Worm (Caenorhabditis elegans) whole organism, L4 larva: ENCODE data around the gene smc-4.

Source experiments
- F10B5.3 ChIP-seq: sonication (generic microtip); optimal IDR thresholded peaks from 2 replicates; lab custom pipeline; 2016; ENCODE audit warnings: mild to moderate bottlenecking, missing genetic modification characterization, missing compliant biosample characterization
- F37D6.2 ChIP-seq: sonication (generic microtip); optimal IDR thresholded peaks from 2 replicates; lab custom pipeline; 2016; ENCODE audit warnings: mild to moderate bottlenecking, missing genetic modification characterization, missing compliant biosample characterization
- F44E2.7 ChIP-seq: fragments of 200-800 bp; sonication (Bioruptor generic); IDR thresholded peaks from 2 replicates; pipeline ENCODE4 v2.1.2; 2022; ENCODE audit warnings: missing genetic modification characterization, missing compliant biosample characterization
- F49E8.2 ChIP-seq: sonication (generic microtip); optimal IDR thresholded peaks from 2 replicates; lab custom pipeline; 2016; ENCODE audit warnings: missing compliant biosample characterization, mild to moderate bottlenecking, missing genetic modification characterization, borderline replicate concordance
- R02D3.7 ChIP-seq: fragments of 150-350 bp; sonication (generic microtip); optimal IDR thresholded peaks from 3 replicates; lab custom pipeline; 2014; ENCODE audit warnings: missing biosample characterization, missing genetic modification characterization
- T26A8.4 ChIP-seq: fragments of 200-800 bp; sonication (Bioruptor generic); IDR thresholded peaks from 2 replicates; pipeline ENCODE4 v1.3.6; 2022; ENCODE audit warnings: missing genetic modification characterization, missing compliant biosample characterization
- Y5F2A.4 ChIP-seq: fragments of 200-800 bp; sonication (Bioruptor generic); optimal IDR thresholded peaks from 2 replicates; lab custom pipeline; 2018; ENCODE audit warnings: mild to moderate bottlenecking, missing genetic modification characterization, missing compliant biosample characterization
- aha-1 ChIP-seq: fragments of 150-350 bp; peaks from one replicate; lab custom pipeline; 2014; ENCODE audit warnings: missing biosample characterization, missing genetic modification characterization
- aly-2 ChIP-seq: sonication (generic microtip); optimal IDR thresholded peaks from 2 replicates; lab custom pipeline; 2018; ENCODE audit warnings: missing biosample characterization, missing genetic modification characterization
- ama-1 ChIP-seq: fragments of 150-350 bp; optimal IDR thresholded peaks from 2 replicates; lab custom pipeline; 2014; ENCODE audit warnings: inconsistent platforms, mixed read lengths
- ceh-20 ChIP-seq: fragments of 200-800 bp; sonication (Bioruptor generic); IDR thresholded peaks from 2 replicates; pipeline ENCODE4 v1.3.6; 2022; ENCODE audit warnings: missing genetic modification reagents, missing genetic modification characterization, missing compliant biosample characterization
- ceh-62 ChIP-seq: sonication (generic microtip); optimal IDR thresholded peaks from 2 replicates; lab custom pipeline; 2017; ENCODE audit warnings: missing biosample characterization, missing genetic modification characterization
- ceh-82 ChIP-seq: sonication (generic microtip); optimal IDR thresholded peaks from 2 replicates; lab custom pipeline; 2017; ENCODE audit warnings: missing biosample characterization, missing genetic modification characterization
- daf-12 ChIP-seq: fragments of 150-350 bp; optimal IDR thresholded peaks from 2 replicates; lab custom pipeline; 2014; ENCODE audit warnings: missing biosample characterization, missing genetic modification reagents, missing genetic modification characterization
- daf-16 ChIP-seq, 3 experiments: sonication (generic microtip); optimal IDR thresholded peaks; 2 replicates each; lab custom pipeline; 2016 to 2017; ENCODE audit warnings: missing genetic modification characterization in 3 of 3, missing genetic modification reagents in 3 of 3, mild to moderate bottlenecking in 2 of 3, missing compliant biosample characterization in 2 of 3, missing biosample characterization in 1 of 3, moderate library complexity in 1 of 3
- daf-19 ChIP-seq: fragments of 200-800 bp; sonication (Bioruptor generic); conservative IDR thresholded peaks from 2 replicates; pipeline ENCODE4 v1.3.6; 2022; ENCODE audit warnings: missing genetic modification characterization, missing compliant biosample characterization
- daf-8 ChIP-seq: fragments of 200-800 bp; sonication (Bioruptor generic); IDR thresholded peaks from 2 replicates; pipeline ENCODE4 v1.3.6; 2022; ENCODE audit warnings: missing genetic modification characterization, missing compliant biosample characterization
- dmd-6 ChIP-seq: fragments of 200-800 bp; sonication (Bioruptor generic); IDR thresholded peaks from 2 replicates; pipeline ENCODE4 v1.3.6; 2022; ENCODE audit warnings: missing genetic modification reagents, missing genetic modification characterization, missing compliant biosample characterization
- dve-1 ChIP-seq: sonication (generic microtip); optimal IDR thresholded peaks from 2 replicates; lab custom pipeline; 2017; ENCODE audit warnings: antibody characterized with exemption, mild to moderate bottlenecking, missing genetic modification characterization, missing compliant biosample characterization; ENCODE audit not compliant: insufficient read depth
- fkh-10 ChIP-seq: fragments of 150-350 bp; optimal IDR thresholded peaks from 2 replicates; lab custom pipeline; 2014; ENCODE audit warnings: missing biosample characterization, missing genetic modification reagents, missing genetic modification characterization
- gei-8 ChIP-seq: fragments of 200-800 bp; sonication (Bioruptor generic); optimal IDR thresholded peaks from 2 replicates; lab custom pipeline; 2018; ENCODE audit warnings: mild to moderate bottlenecking, missing genetic modification characterization, missing compliant biosample characterization
- hif-1 ChIP-seq, 2 experiments: sonication (generic microtip); optimal IDR thresholded peaks; 2 replicates each; lab custom pipeline; 2016 to 2017; ENCODE audit warnings: missing compliant biosample characterization in 2 of 2, missing genetic modification characterization in 2 of 2, missing genetic modification reagents in 2 of 2, missing genotype in 2 of 2, mild to moderate bottlenecking in 1 of 2
- hmg-1.1 ChIP-seq: fragments of 200-800 bp; sonication (Bioruptor generic); IDR thresholded peaks from 2 replicates; pipeline ENCODE4 v1.3.6; 2022; ENCODE audit warnings: missing genetic modification reagents, missing genetic modification characterization, missing compliant biosample characterization
- lin-38 ChIP-seq: fragments of 200-800 bp; sonication (Bioruptor generic); IDR thresholded peaks from 2 replicates; pipeline ENCODE4 v1.3.6; 2022; ENCODE audit warnings: missing genetic modification reagents, missing genetic modification characterization, missing compliant biosample characterization
- lir-3 ChIP-seq: sonication (generic microtip); optimal IDR thresholded peaks from 2 replicates; lab custom pipeline; 2016; ENCODE audit warnings: mild to moderate bottlenecking, missing genetic modification characterization, missing compliant biosample characterization
- lsy-2 ChIP-seq, 2 experiments: fragments of 150-350 bp in 1 of 2; sonication (generic microtip) in 1 of 2; optimal IDR thresholded peaks; 2 replicates each; lab custom pipeline; 2014 to 2017; ENCODE audit warnings: missing biosample characterization in 2 of 2, missing genetic modification characterization in 2 of 2
- madf-5 ChIP-seq, 2 experiments: fragments of 200-800 bp; sonication (Bioruptor generic); IDR thresholded peaks; 2 replicates each; pipeline ENCODE4 v1.3.6; 2022; ENCODE audit warnings: missing compliant biosample characterization in 2 of 2, missing genetic modification characterization in 2 of 2
- mdl-1 ChIP-seq, 2 experiments: fragments of 150-350 bp in 1 of 2; sonication (generic microtip) in 1 of 2; optimal IDR thresholded peaks; 2 replicates each; lab custom pipeline; 2014 to 2017; ENCODE audit warnings: missing biosample characterization in 2 of 2, missing genetic modification characterization in 2 of 2
- mdt-29 ChIP-seq: fragments of 200-800 bp; sonication (Bioruptor generic); IDR thresholded peaks from 2 replicates; pipeline ENCODE4 v1.3.6; 2022; ENCODE audit warnings: missing genetic modification reagents, missing genetic modification characterization, missing compliant biosample characterization
- mep-1 ChIP-seq: fragments of 150-350 bp; sonication (generic microtip); optimal IDR thresholded peaks from 3 replicates; lab custom pipeline; 2014; ENCODE audit warnings: missing biosample characterization, missing genetic modification characterization
- mes-2 ChIP-seq: sonication (generic microtip); optimal IDR thresholded peaks from 2 replicates; lab custom pipeline; 2016; ENCODE audit warnings: missing genotype, mild to moderate bottlenecking, missing genetic modification characterization, missing compliant biosample characterization; ENCODE audit not compliant: poor library complexity, severe bottlenecking
- mxl-2 ChIP-seq: fragments of 200-800 bp; sonication (Bioruptor generic); conservative IDR thresholded peaks from 2 replicates; pipeline ENCODE4 v1.3.6; 2022; ENCODE audit warnings: missing genetic modification reagents, missing genetic modification characterization, missing compliant biosample characterization
- mxl-3 ChIP-seq: fragments of 200-800 bp; sonication (Bioruptor generic); optimal IDR thresholded peaks from 2 replicates; lab custom pipeline; 2018; ENCODE audit warnings: mild to moderate bottlenecking, missing genetic modification characterization, missing compliant biosample characterization
- nhr-10 ChIP-seq: fragments of 150-350 bp; optimal IDR thresholded peaks from 2 replicates; lab custom pipeline; 2014; ENCODE audit warnings: missing biosample characterization, missing genetic modification characterization
- nhr-102 ChIP-seq: sonication (generic microtip); optimal IDR thresholded peaks from 2 replicates; lab custom pipeline; 2016; ENCODE audit warnings: mild to moderate bottlenecking, missing genetic modification characterization, moderate library complexity, missing compliant biosample characterization
- nhr-11 ChIP-seq: fragments of 150-350 bp; optimal IDR thresholded peaks from 2 replicates; lab custom pipeline; 2014; ENCODE audit warnings: missing biosample characterization, missing genetic modification characterization
- nhr-28 ChIP-seq: fragments of 150-350 bp; optimal IDR thresholded peaks from 2 replicates; lab custom pipeline; 2014; ENCODE audit warnings: missing biosample characterization, missing genetic modification characterization
- nhr-48 ChIP-seq: sonication (generic microtip); optimal IDR thresholded peaks from 2 replicates; lab custom pipeline; 2016; ENCODE audit warnings: mild to moderate bottlenecking, missing genetic modification characterization, missing compliant biosample characterization
- nhr-6 ChIP-seq: fragments of 150-350 bp; optimal IDR thresholded peaks from 2 replicates; lab custom pipeline; 2014; ENCODE audit warnings: missing biosample characterization, missing genetic modification characterization
- nhr-77 ChIP-seq: fragments of 150-350 bp; optimal IDR thresholded peaks from 2 replicates; lab custom pipeline; 2014; ENCODE audit warnings: missing biosample characterization, missing genetic modification characterization
- pha-4 ChIP-seq, 2 experiments: fragments of 150-350 bp in 1 of 2; fragments of 200-800 bp in 1 of 2; sonication (Bioruptor generic) in 1 of 2; IDR thresholded peaks in 1 of 2; optimal IDR thresholded peaks in 1 of 2; 2 replicates each; pipeline versions ENCODE4 v1.3.6 to Lab custom; 2014 to 2022; ENCODE audit warnings: missing genetic modification characterization in 2 of 2, missing genetic modification reagents in 2 of 2, missing biosample characterization in 1 of 2, missing compliant biosample characterization in 1 of 2
- pqm-1 ChIP-seq: sonication (generic microtip); optimal IDR thresholded peaks from 2 replicates; lab custom pipeline; 2017; ENCODE audit warnings: missing biosample characterization, missing genetic modification characterization
- saeg-2 ChIP-seq: fragments of 200-800 bp; sonication (Bioruptor generic); IDR thresholded peaks from 2 replicates; pipeline ENCODE4 v1.3.6; 2022; ENCODE audit warnings: missing genetic modification reagents, missing genetic modification characterization, missing compliant biosample characterization
- snpc-1.2 ChIP-seq: fragments of 200-800 bp; sonication (Bioruptor generic); IDR thresholded peaks from 2 replicates; pipeline ENCODE4 v1.3.6; 2022; ENCODE audit warnings: missing genetic modification reagents, missing genetic modification characterization, missing compliant biosample characterization
- snpc-4 ChIP-seq: fragments of 150-350 bp; optimal IDR thresholded peaks from 2 replicates; lab custom pipeline; 2014; ENCODE audit warnings: missing biosample characterization, missing genetic modification characterization
- spr-3 ChIP-seq: fragments of 200-800 bp; sonication (Bioruptor generic); optimal IDR thresholded peaks from 2 replicates; lab custom pipeline; 2018; ENCODE audit warnings: mild to moderate bottlenecking, missing genetic modification characterization, missing compliant biosample characterization
- tag-97 ChIP-seq: fragments of 200-800 bp; sonication (Bioruptor generic); IDR thresholded peaks from 2 replicates; pipeline ENCODE4 v1.3.6; 2022; ENCODE audit warnings: missing genetic modification characterization, missing compliant biosample characterization
- tra-1 ChIP-seq: fragments of 200-800 bp; sonication (Bioruptor generic); IDR thresholded peaks from 2 replicates; pipeline ENCODE4 v1.3.6; 2022; ENCODE audit warnings: missing genetic modification reagents, missing genetic modification characterization, missing compliant biosample characterization
- unc-130 ChIP-seq: sonication (generic microtip); optimal IDR thresholded peaks from 2 replicates; lab custom pipeline; 2016; ENCODE audit warnings: missing genetic modification reagents, missing genetic modification characterization, missing compliant biosample characterization
- zfp-2 ChIP-seq: sonication (generic microtip); optimal IDR thresholded peaks from 2 replicates; lab custom pipeline; 2016; ENCODE audit warnings: mild to moderate bottlenecking, missing genetic modification characterization, missing compliant biosample characterization
- ztf-11 ChIP-seq: fragments of 150-350 bp; optimal IDR thresholded peaks from 2 replicates; lab custom pipeline; 2014; ENCODE audit warnings: missing biosample characterization, missing genetic modification characterization

smc-4 gene

ce11 chrIII:4578385-4578903 lies 8.9 kb upstream of the smc-4 start, which contains the start of the genes sel-5 and wdr-48:
Gene sel-5 (minus strand): TSS chrIII:4578437.
Gene wdr-48 (plus strand): TSS chrIII:4578853.
- no peak for TF ChIP-seq unc-130 (GFP tag; lab: Kevin White, UChicago)
- no peak for TF ChIP-seq hif-1 (tag; optimal IDR thresholded peaks at IDR 0.05; lab: Kevin White, UChicago)
- TF ChIP-seq hmg-1.1 = no peak; the same call in 1 of the 2 replicates
- TF ChIP-seq ceh-62 (tag; lab: Kevin White, UChicago) = no peak
- TF ChIP-seq F44E2.7 = no peak
- no peak for TF ChIP-seq T26A8.4 (GFP tag; lab: Robert Waterston, UW)
- no peak for TF ChIP-seq snpc-4
- peak; percentile 38 for TF ChIP-seq nhr-28
- TF ChIP-seq daf-16 (GFP tag; optimal IDR thresholded peaks at IDR 0.05; lab: Kevin White, UChicago) = no peak
- TF ChIP-seq daf-16 (tag; optimal IDR thresholded peaks at IDR 0.05; lab: Kevin White, UChicago) = peak; percentile 33
- peak; percentile 66 for TF ChIP-seq mes-2
- TF ChIP-seq aha-1 = no peak
- no peak; the same call in 1 of the 2 replicates for TF ChIP-seq lin-38 (GFP tag; lab: Robert Waterston, UW)
- no peak for TF ChIP-seq tag-97
- no peak for TF ChIP-seq mdl-1 (tag; optimal IDR thresholded peaks at IDR 0.05; lab: Kevin White, UChicago)
- no peak for TF ChIP-seq F37D6.2 (tag; lab: Kevin White, UChicago)
- no peak for TF ChIP-seq pha-4 (GFP tag; IDR thresholded peaks at IDR 0.05; lab: Robert Waterston, UW)
- peak; percentile 1 for TF ChIP-seq pha-4 (tag; optimal IDR thresholded peaks at IDR 0.05; lab: Kevin White, UChicago)
- no peak for TF ChIP-seq gei-8
- no peak for TF ChIP-seq ama-1 (lab: Kevin White, UChicago)
- no peak for TF ChIP-seq mxl-3 (GFP tag; lab: Kevin White, UChicago)
- TF ChIP-seq nhr-6 = peak; percentile 22
- TF ChIP-seq nhr-11 (tag; lab: Kevin White, UChicago) = no peak
- TF ChIP-seq tra-1 (GFP tag; lab: Robert Waterston, UW) = no peak
- no peak for TF ChIP-seq madf-5 (GFP tag; IDR thresholded peaks at IDR 0.05; lab: Robert Waterston, UW)
- no peak for TF ChIP-seq spr-3 (GFP tag; lab: Kevin White, UChicago)
- no peak for TF ChIP-seq saeg-2 (GFP tag; lab: Robert Waterston, UW)
- no peak for TF ChIP-seq dmd-6 (GFP tag; lab: Robert Waterston, UW)
- no peak for TF ChIP-seq nhr-10
- no peak for TF ChIP-seq F49E8.2 (tag; lab: Kevin White, UChicago)
- no peak for TF ChIP-seq daf-8 (GFP tag; lab: Robert Waterston, UW)
- TF ChIP-seq aly-2 (tag; lab: Kevin White, UChicago) = no peak
- peak; percentile 25 for TF ChIP-seq dve-1 (tag; lab: Kevin White, UChicago)
- no peak for TF ChIP-seq nhr-48
- no peak for TF ChIP-seq daf-12 (tag; lab: Kevin White, UChicago)
- no peak for TF ChIP-seq Y5F2A.4 (GFP tag; lab: Kevin White, UChicago)
- no peak for TF ChIP-seq zfp-2 (tag; lab: Kevin White, UChicago)
- TF ChIP-seq mep-1 (tag; lab: Kevin White, UChicago) = peak; percentile 55
- no peak for TF ChIP-seq nhr-102 (tag; lab: Kevin White, UChicago)
- TF ChIP-seq ztf-11 (tag; lab: Kevin White, UChicago) = no peak
- TF ChIP-seq snpc-1.2 (GFP tag; lab: Robert Waterston, UW) = no peak
- no peak for TF ChIP-seq mdt-29 (GFP tag; lab: Robert Waterston, UW)
- TF ChIP-seq mxl-2 (GFP tag; lab: Robert Waterston, UW) = no peak
- TF ChIP-seq ceh-20 = no peak
- TF ChIP-seq pqm-1 (tag; lab: Kevin White, UChicago) = no peak
- TF ChIP-seq R02D3.7 (tag; lab: Kevin White, UChicago) = no peak
- TF ChIP-seq F10B5.3 = no peak
- TF ChIP-seq ceh-82 (tag; lab: Kevin White, UChicago) = no peak
- TF ChIP-seq lsy-2 (tag; optimal IDR thresholded peaks at IDR 0.05; lab: Kevin White, UChicago) = peak in 1 of 2 experiments; percentile 62
- no peak for TF ChIP-seq fkh-10 (GFP tag; lab: Kevin White, UChicago)
- TF ChIP-seq lir-3 = no peak
- no peak for TF ChIP-seq daf-19 (GFP tag; lab: Robert Waterston, UW)
- TF ChIP-seq nhr-77 (tag; lab: Kevin White, UChicago) = no peak
